Worm (Caenorhabditis elegans) whole organism, early embryonic: ENCODE data around the gene fbxa-48.

Experiments
- B0310.2 ChIP-seq: sonication (generic microtip); optimal IDR thresholded peaks from 2 replicates; lab custom pipeline; 2016; ENCODE audit warnings: mild to moderate bottlenecking, missing genetic modification characterization, missing compliant biosample characterization
- F13C5.2 ChIP-seq: sonication (generic microtip); optimal IDR thresholded peaks from 2 replicates; lab custom pipeline; 2017; ENCODE audit warnings: mild to moderate bottlenecking, missing genetic modification characterization, inconsistent platforms, missing compliant biosample characterization
- aly-1 ChIP-seq: sonication (generic microtip); optimal IDR thresholded peaks from 2 replicates; lab custom pipeline; 2016; ENCODE audit warnings: missing genetic modification characterization, missing compliant biosample characterization
- ama-1 ChIP-seq: fragments of 150-350 bp; optimal IDR thresholded peaks from 2 replicates; lab custom pipeline; 2014
- ceh-13 ChIP-seq: fragments of 200-800 bp; sonication (Bioruptor generic); optimal IDR thresholded peaks from 2 replicates; lab custom pipeline; 2018; ENCODE audit warnings: mild to moderate bottlenecking, missing genetic modification characterization, missing compliant biosample characterization
- ceh-36 ChIP-seq: sonication (generic microtip); optimal IDR thresholded peaks from 2 replicates; lab custom pipeline; 2016; ENCODE audit warnings: missing genetic modification characterization, inconsistent platforms, missing compliant biosample characterization
- ets-7 ChIP-seq: sonication (generic microtip); optimal IDR thresholded peaks from 2 replicates; lab custom pipeline; 2016; ENCODE audit warnings: missing genotype, missing genetic modification characterization, missing compliant biosample characterization
- flt-1 ChIP-seq: fragments of 200-800 bp; sonication (Bioruptor generic); IDR thresholded peaks from 2 replicates; pipeline ENCODE4 v1.3.6; 2022; ENCODE audit warnings: missing genetic modification characterization, missing compliant biosample characterization
- hmbx-1 ChIP-seq: sonication (generic microtip); optimal IDR thresholded peaks from 2 replicates; lab custom pipeline; 2016; ENCODE audit warnings: mild to moderate bottlenecking, missing genetic modification characterization, missing compliant biosample characterization
- hmg-4 ChIP-seq: fragments of 200-800 bp; sonication (Bioruptor generic); optimal IDR thresholded peaks from 2 replicates; lab custom pipeline; 2018; ENCODE audit warnings: mild to moderate bottlenecking, missing genetic modification characterization, missing compliant biosample characterization
- hnd-1 ChIP-seq: sonication (generic microtip); optimal IDR thresholded peaks from 2 replicates; lab custom pipeline; 2016; ENCODE audit warnings: missing genetic modification characterization, missing compliant biosample characterization
- pes-1 ChIP-seq: fragments of 200-800 bp; sonication (Bioruptor generic); IDR thresholded peaks from 2 replicates; pipeline ENCODE4 v1.3.6; 2022; ENCODE audit warnings: missing genetic modification reagents, missing genetic modification characterization, missing compliant biosample characterization
- scrt-1 ChIP-seq: fragments of 200-800 bp; sonication (Bioruptor generic); IDR thresholded peaks from 2 replicates; pipeline ENCODE4 v1.3.6; 2022; ENCODE audit warnings: missing genetic modification characterization, missing compliant biosample characterization
- sea-1 ChIP-seq: fragments of 200-800 bp; sonication (Bioruptor generic); conservative IDR thresholded peaks from 2 replicates; pipeline ENCODE4 v1.3.6; 2022; ENCODE audit warnings: missing genetic modification characterization, missing compliant biosample characterization
- tbx-11 ChIP-seq: fragments of 200-800 bp; sonication (Bioruptor generic); IDR thresholded peaks from 2 replicates; pipeline ENCODE4 v1.3.6; 2022; ENCODE audit warnings: missing genetic modification characterization, missing compliant biosample characterization
- tbx-37 ChIP-seq: fragments of 200-800 bp; sonication (Bioruptor generic); conservative IDR thresholded peaks from 2 replicates; pipeline ENCODE4 v1.3.6; 2022; ENCODE audit warnings: missing genetic modification reagents, missing genetic modification characterization, missing compliant biosample characterization
- tra-4 ChIP-seq: sonication (generic microtip); optimal IDR thresholded peaks from 2 replicates; lab custom pipeline; 2017; ENCODE audit warnings: missing genetic modification characterization, missing compliant biosample characterization

The fbxa-48 gene

ce11 chrIII:2255522-2255921, 16.5 kb downstream of the fbxa-48 start, which contains the start of gene fbxa-71:
fbxa-71 (plus strand) TSS chrIII:2255822.
- TF ChIP-seq hmg-4 (GFP tag; lab: Kevin White, UChicago) (no peak), ets-7 (tag; lab: Kevin White, UChicago) (no peak)

- TF ChIP-seq sea-1 (GFP tag; lab: Robert Waterston, UW): no peak
- no peak for TF ChIP-seq tbx-11 (GFP tag; lab: Robert Waterston, UW)
- TF ChIP-seq scrt-1: no peak
- no peak for TF ChIP-seq hmg-4 (GFP tag; lab: Kevin White, UChicago)
- no peak for TF ChIP-seq hnd-1
- no peak for TF ChIP-seq hmbx-1 (tag; lab: Kevin White, UChicago)
- TF ChIP-seq tbx-37: no peak
- no peak for TF ChIP-seq flt-1 (GFP tag; lab: Robert Waterston, UW)
Measured at ce11 chrIII:2253027-2253499, 18.9 kb downstream of the fbxa-48 start, which contains the start of gene fbxa-73. fbxa-73 (plus strand) TSS chrIII:2253449.

- TF ChIP-seq tbx-37 (no peak), hmbx-1 (tag; lab: Kevin White, UChicago) (no peak), ceh-13 (GFP tag; lab: Kevin White, UChicago) (no peak), flt-1 (GFP tag; lab: Robert Waterston, UW) (no peak), ets-7 (tag; lab: Kevin White, UChicago) (no peak), hnd-1 (no peak), B0310.2 (tag; lab: Kevin White, UChicago) (no peak), tra-4 (no peak), tbx-11 (GFP tag; lab: Robert Waterston, UW) (no peak), sea-1 (GFP tag; lab: Robert Waterston, UW) (no peak), ceh-36 (tag; lab: Kevin White, UChicago) (no peak), F13C5.2 (tag; lab: Kevin White, UChicago) (no peak), aly-1 (tag; lab: Kevin White, UChicago) (no peak), hmg-4 (GFP tag; lab: Kevin White, UChicago) (no peak), scrt-1 (no peak), ama-1 (no peak), pes-1 (GFP tag; lab: Robert Waterston, UW) (no peak)
Measured at ce11 chrIII:2251348-2251747, 20.6 kb downstream of the fbxa-48 start, which contains the start of gene fbxa-7. fbxa-7 (minus strand) TSS chrIII:2251448.

- TF ChIP-seq ceh-13 (GFP tag; lab: Kevin White, UChicago) (no peak), ets-7 (tag; lab: Kevin White, UChicago) (no peak), hmg-4 (GFP tag; lab: Kevin White, UChicago) (no peak), flt-1 (GFP tag; lab: Robert Waterston, UW) (no peak), tbx-11 (GFP tag; lab: Robert Waterston, UW) (no peak), tra-4 (no peak)
Measured at ce11 chrIII:2245727-2246126, 26.2 kb downstream of the fbxa-48 start, which contains the start of gene srd-67. srd-67 (minus strand) TSS chrIII:2245827.

ce11 chrIII:2243617-2244016, 28.4 kb downstream of the fbxa-48 start:
- TF ChIP-seq tbx-11 (GFP tag; lab: Robert Waterston, UW) (no peak), pes-1 (GFP tag; lab: Robert Waterston, UW) (no peak), B0310.2 (tag; lab: Kevin White, UChicago) (no peak), flt-1 (GFP tag; lab: Robert Waterston, UW) (no peak), ama-1 (no peak), ceh-36 (tag; lab: Kevin White, UChicago) (no peak), ets-7 (tag; lab: Kevin White, UChicago) (no peak), ceh-13 (GFP tag; lab: Kevin White, UChicago) (no peak), F13C5.2 (tag; lab: Kevin White, UChicago) (no peak), hmbx-1 (tag; lab: Kevin White, UChicago) (no peak), scrt-1 (no peak), tbx-37 (no peak), hmg-4 (GFP tag; lab: Kevin White, UChicago) (no peak), sea-1 (GFP tag; lab: Robert Waterston, UW) (no peak)

ce11 chrIII:2240471-2240870, 31.5 kb downstream of the fbxa-48 start, which contains the start of gene srz-56:
srz-56 (plus strand) TSS chrIII:2240771.
- TF ChIP-seq ceh-13 (GFP tag; lab: Kevin White, UChicago) (no peak), scrt-1 (no peak), sea-1 (GFP tag; lab: Robert Waterston, UW) (no peak), F13C5.2 (tag; lab: Kevin White, UChicago) (no peak)

- TF ChIP-seq F13C5.2 (tag; lab: Kevin White, UChicago) (no peak), aly-1 (tag; lab: Kevin White, UChicago) (no peak), sea-1 (GFP tag; lab: Robert Waterston, UW) (no peak), ceh-36 (tag; lab: Kevin White, UChicago) (no peak), ceh-13 (GFP tag; lab: Kevin White, UChicago) (no peak), hmbx-1 (tag; lab: Kevin White, UChicago) (no peak), hmg-4 (GFP tag; lab: Kevin White, UChicago) (no peak), pes-1 (GFP tag; lab: Robert Waterston, UW) (no peak), tra-4 (no peak), hnd-1 (no peak), ets-7 (tag; lab: Kevin White, UChicago) (no peak)
Measured at ce11 chrIII:2239587-2240144, 32.3 kb downstream of the fbxa-48 start, which contains the start of gene C39B5.10. C39B5.10 (minus strand) TSS chrIII:2239637.
